Worm (Caenorhabditis elegans) whole organism, L1 larva: Measurements from ENCODE around the gene F44E2.9.

Experiments
- C04F5.9 ChIP-seq: sonication (generic microtip); optimal IDR thresholded peaks from 2 replicates; lab custom pipeline; 2016; ENCODE audit warnings: missing genetic modification characterization, missing compliant biosample characterization
- C34B4.2 ChIP-seq: sonication (generic microtip); optimal IDR thresholded peaks from 2 replicates; lab custom pipeline; 2017; ENCODE audit warnings: mild to moderate bottlenecking, missing genetic modification characterization, missing compliant biosample characterization
- Y116A8C.19 ChIP-seq: sonication (generic microtip); optimal IDR thresholded peaks from 2 replicates; lab custom pipeline; 2016; ENCODE audit warnings: missing compliant biosample characterization, missing genetic modification characterization, borderline replicate concordance
- aha-1 ChIP-seq: fragments of 150-350 bp; optimal IDR thresholded peaks from 2 replicates; lab custom pipeline; 2014; ENCODE audit warnings: missing biosample characterization, missing genetic modification characterization
- aly-2 ChIP-seq: fragments of 150-350 bp; optimal IDR thresholded peaks from 2 replicates; lab custom pipeline; 2014; ENCODE audit warnings: missing biosample characterization, missing genetic modification characterization
- blmp-1 ChIP-seq: fragments of 150-350 bp; optimal IDR thresholded peaks from 2 replicates; lab custom pipeline; 2014; ENCODE audit warnings: missing biosample characterization, missing genetic modification characterization
- ceh-63 ChIP-seq: fragments of 200-800 bp; sonication (Bioruptor generic); optimal IDR thresholded peaks from 2 replicates; lab custom pipeline; 2018; ENCODE audit warnings: mild to moderate bottlenecking, missing genetic modification characterization, missing compliant biosample characterization
- ceh-8 ChIP-seq: fragments of 200-800 bp; sonication (Bioruptor generic); optimal IDR thresholded peaks from 2 replicates; lab custom pipeline; 2018; ENCODE audit warnings: mild to moderate bottlenecking, missing genetic modification characterization, moderate library complexity, missing compliant biosample characterization
- ceh-82 ChIP-seq, 3 experiments: fragments of 150-350 bp in 1 of 3; sonication (generic microtip) in 2 of 3; optimal IDR thresholded peaks; 2 replicates each; lab custom pipeline; 2014 to 2017; ENCODE audit warnings: missing biosample characterization in 3 of 3, missing genetic modification characterization in 3 of 3
- ceh-88 ChIP-seq: fragments of 200-800 bp; sonication (Bioruptor generic); IDR thresholded peaks from 2 replicates; pipeline ENCODE4 v1.3.6; 2022; ENCODE audit warnings: missing genetic modification characterization, missing compliant biosample characterization
- ces-1 ChIP-seq: fragments of 150-350 bp; optimal IDR thresholded peaks from 2 replicates; lab custom pipeline; 2014; ENCODE audit warnings: missing biosample characterization, missing genetic modification reagents, missing genetic modification characterization
- dsc-1 ChIP-seq: sonication (generic microtip); optimal IDR thresholded peaks from 2 replicates; lab custom pipeline; 2016; ENCODE audit warnings: mild to moderate bottlenecking, missing genetic modification characterization, missing compliant biosample characterization
- efl-1 ChIP-seq, 4 experiments: fragments of 150-350 bp; optimal IDR thresholded peaks in 3 of 4; peaks in 1 of 4; 1 replicate in 1 of 4; 2 replicates in 3 of 4; lab custom pipeline; 2014; ENCODE audit warnings: missing biosample characterization in 2 of 4, missing genetic modification characterization in 2 of 4, missing genetic modification reagents in 2 of 4
- efl-3 ChIP-seq: fragments of 200-800 bp; sonication (Bioruptor generic); optimal IDR thresholded peaks from 2 replicates; lab custom pipeline; 2018; ENCODE audit warnings: mild to moderate bottlenecking, missing genetic modification characterization, missing compliant biosample characterization
- fkh-4 ChIP-seq: sonication (generic microtip); optimal IDR thresholded peaks from 2 replicates; lab custom pipeline; 2016; ENCODE audit warnings: missing compliant biosample characterization, missing genetic modification characterization, borderline replicate concordance
- fkh-8 ChIP-seq: sonication (generic microtip); optimal IDR thresholded peaks from 2 replicates; lab custom pipeline; 2016; ENCODE audit warnings: mild to moderate bottlenecking, missing genetic modification characterization, missing compliant biosample characterization
- fos-1 ChIP-seq: fragments of 150-350 bp; optimal IDR thresholded peaks from 2 replicates; lab custom pipeline; 2014; ENCODE audit warnings: missing biosample characterization, missing genetic modification characterization
- hlh-17 ChIP-seq: fragments of 200-800 bp; sonication (Bioruptor generic); optimal IDR thresholded peaks from 2 replicates; lab custom pipeline; 2018; ENCODE audit warnings: missing genetic modification characterization, mild to moderate bottlenecking, missing compliant biosample characterization, moderate library complexity, borderline replicate concordance
- hlh-4 ChIP-seq: sonication (generic microtip); optimal IDR thresholded peaks from 2 replicates; lab custom pipeline; 2016; ENCODE audit warnings: mild to moderate bottlenecking, missing genetic modification characterization, missing compliant biosample characterization
- irx-1 ChIP-seq: sonication (generic microtip); optimal IDR thresholded peaks from 2 replicates; lab custom pipeline; 2016; ENCODE audit warnings: missing genetic modification characterization, missing compliant biosample characterization
- jun-1 ChIP-seq: fragments of 150-350 bp; optimal IDR thresholded peaks from 2 replicates; lab custom pipeline; 2014; ENCODE audit warnings: missing biosample characterization, missing genetic modification reagents, missing genetic modification characterization
- lin-15B ChIP-seq: fragments of 150-350 bp; sonication (generic microtip); optimal IDR thresholded peaks from 3 replicates; lab custom pipeline; 2014; ENCODE audit warnings: missing biosample characterization, missing genetic modification characterization
- lin-39 ChIP-seq: fragments of 150-350 bp; optimal IDR thresholded peaks from 2 replicates; lab custom pipeline; 2014; ENCODE audit warnings: missing biosample characterization, missing genetic modification reagents, missing genetic modification characterization
- lir-3 ChIP-seq: sonication (generic microtip); optimal IDR thresholded peaks from 2 replicates; lab custom pipeline; 2016; ENCODE audit warnings: mild to moderate bottlenecking, missing genetic modification characterization, moderate library complexity, missing compliant biosample characterization; ENCODE audit not compliant: poor library complexity
- lsy-2 ChIP-seq, 2 experiments: fragments of 150-350 bp; optimal IDR thresholded peaks; 2 replicates each; lab custom pipeline; 2014; ENCODE audit warnings: missing biosample characterization in 2 of 2, missing genetic modification characterization in 2 of 2
- mdl-1 ChIP-seq, 2 experiments: fragments of 150-350 bp; optimal IDR thresholded peaks; 2 replicates each; lab custom pipeline; 2014 to 2017; ENCODE audit warnings: missing biosample characterization in 2 of 2, missing genetic modification characterization in 2 of 2, inconsistent platforms in 1 of 2
- mef-2 ChIP-seq: fragments of 150-350 bp; optimal IDR thresholded peaks from 2 replicates; lab custom pipeline; 2014; ENCODE audit warnings: missing biosample characterization, missing genetic modification characterization
- nhr-11 ChIP-seq: fragments of 150-350 bp; optimal IDR thresholded peaks from 2 replicates; lab custom pipeline; 2014; ENCODE audit warnings: missing biosample characterization, missing genetic modification characterization
- nhr-12 ChIP-seq: sonication (generic microtip); optimal IDR thresholded peaks from 2 replicates; lab custom pipeline; 2017; ENCODE audit warnings: missing biosample characterization, missing genetic modification characterization
- nhr-20 ChIP-seq: sonication (generic microtip); optimal IDR thresholded peaks from 2 replicates; lab custom pipeline; 2016; ENCODE audit warnings: mild to moderate bottlenecking, missing genetic modification characterization, missing compliant biosample characterization
- nhr-237 ChIP-seq: fragments of 150-350 bp; optimal IDR thresholded peaks from 2 replicates; lab custom pipeline; 2014; ENCODE audit warnings: missing biosample characterization, missing genetic modification characterization
- nhr-28 ChIP-seq: fragments of 150-350 bp; optimal IDR thresholded peaks from 2 replicates; lab custom pipeline; 2014; ENCODE audit warnings: missing biosample characterization, missing genetic modification characterization
- nhr-71 ChIP-seq: sonication (generic microtip); optimal IDR thresholded peaks from 2 replicates; lab custom pipeline; 2016; ENCODE audit warnings: mild to moderate bottlenecking, missing genetic modification characterization, moderate library complexity, missing compliant biosample characterization
- nhr-76 ChIP-seq: sonication (generic microtip); optimal IDR thresholded peaks from 2 replicates; lab custom pipeline; 2017; ENCODE audit warnings: missing biosample characterization, missing genetic modification characterization
- nhr-77 ChIP-seq: fragments of 150-350 bp; optimal IDR thresholded peaks from 2 replicates; lab custom pipeline; 2014; ENCODE audit warnings: missing biosample characterization, missing genetic modification characterization
- nhr-84 ChIP-seq: sonication (generic microtip); optimal IDR thresholded peaks from 2 replicates; lab custom pipeline; 2017; ENCODE audit warnings: missing biosample characterization, missing genetic modification characterization
- nhr-90 ChIP-seq: sonication (generic microtip); optimal IDR thresholded peaks from 2 replicates; lab custom pipeline; 2016; ENCODE audit warnings: mild to moderate bottlenecking, missing genetic modification characterization, missing compliant biosample characterization; ENCODE audit not compliant: poor library complexity
- pqm-1 ChIP-seq: sonication (generic microtip); optimal IDR thresholded peaks from 3 replicates; lab custom pipeline; 2017; ENCODE audit warnings: missing biosample characterization, missing genetic modification characterization
- skn-1 ChIP-seq: fragments of 150-350 bp; optimal IDR thresholded peaks from 2 replicates; lab custom pipeline; 2014; ENCODE audit warnings: missing biosample characterization, missing genetic modification characterization
- snu-23 ChIP-seq: sonication (generic microtip); optimal IDR thresholded peaks from 2 replicates; lab custom pipeline; 2016; ENCODE audit warnings: missing genetic modification characterization, missing compliant biosample characterization
- swsn-7 ChIP-seq: sonication (generic microtip); optimal IDR thresholded peaks from 2 replicates; lab custom pipeline; 2016; ENCODE audit warnings: missing genetic modification characterization, missing compliant biosample characterization
- tlp-1 ChIP-seq: fragments of 150-350 bp; optimal IDR thresholded peaks from 2 replicates; lab custom pipeline; 2014; ENCODE audit warnings: missing biosample characterization, missing genetic modification characterization
- unc-130 ChIP-seq: fragments of 150-350 bp; optimal IDR thresholded peaks from 2 replicates; lab custom pipeline; 2017; ENCODE audit warnings: missing biosample characterization, missing genetic modification characterization, inconsistent platforms
- unc-30 ChIP-seq: sonication (generic microtip); optimal IDR thresholded peaks from 2 replicates; lab custom pipeline; 2017; ENCODE audit warnings: missing biosample characterization, missing genetic modification characterization
- unc-62 ChIP-seq: fragments of 150-350 bp; optimal IDR thresholded peaks from 2 replicates; lab custom pipeline; 2014; ENCODE audit warnings: missing biosample characterization, missing genetic modification reagents, missing genetic modification characterization
- unc-86 ChIP-seq: sonication (generic microtip); optimal IDR thresholded peaks from 2 replicates; lab custom pipeline; 2016; ENCODE audit warnings: missing genetic modification characterization, missing compliant biosample characterization
- unc-98 ChIP-seq: fragments of 200-800 bp; sonication (Bioruptor generic); IDR thresholded peaks from 2 replicates; pipeline ENCODE4 v1.3.6; 2022; ENCODE audit warnings: missing genetic modification characterization, missing compliant biosample characterization
- vab-15 ChIP-seq: sonication (generic microtip); optimal IDR thresholded peaks from 2 replicates; lab custom pipeline; 2017; ENCODE audit warnings: missing genotype, mild to moderate bottlenecking, missing genetic modification characterization, missing compliant biosample characterization
- xbp-1 ChIP-seq: sonication (generic microtip); optimal IDR thresholded peaks from 2 replicates; lab custom pipeline; 2016; ENCODE audit warnings: missing genetic modification characterization, missing compliant biosample characterization
- zag-1 ChIP-seq: fragments of 150-350 bp; optimal IDR thresholded peaks from 2 replicates; lab custom pipeline; 2014; ENCODE audit warnings: missing biosample characterization, missing genetic modification characterization
- zip-4 ChIP-seq: fragments of 200-800 bp; sonication (Bioruptor generic); optimal IDR thresholded peaks from 2 replicates; lab custom pipeline; 2018; ENCODE audit warnings: mild to moderate bottlenecking, missing genetic modification characterization, moderate library complexity, missing compliant biosample characterization
- ztf-11 ChIP-seq, 2 experiments: sonication (generic microtip); optimal IDR thresholded peaks; 2 replicates each; lab custom pipeline; 2016 to 2017; ENCODE audit warnings: missing genetic modification characterization in 2 of 2, missing biosample characterization in 1 of 2, missing compliant biosample characterization in 1 of 2

The F44E2.9 gene

DNA sequence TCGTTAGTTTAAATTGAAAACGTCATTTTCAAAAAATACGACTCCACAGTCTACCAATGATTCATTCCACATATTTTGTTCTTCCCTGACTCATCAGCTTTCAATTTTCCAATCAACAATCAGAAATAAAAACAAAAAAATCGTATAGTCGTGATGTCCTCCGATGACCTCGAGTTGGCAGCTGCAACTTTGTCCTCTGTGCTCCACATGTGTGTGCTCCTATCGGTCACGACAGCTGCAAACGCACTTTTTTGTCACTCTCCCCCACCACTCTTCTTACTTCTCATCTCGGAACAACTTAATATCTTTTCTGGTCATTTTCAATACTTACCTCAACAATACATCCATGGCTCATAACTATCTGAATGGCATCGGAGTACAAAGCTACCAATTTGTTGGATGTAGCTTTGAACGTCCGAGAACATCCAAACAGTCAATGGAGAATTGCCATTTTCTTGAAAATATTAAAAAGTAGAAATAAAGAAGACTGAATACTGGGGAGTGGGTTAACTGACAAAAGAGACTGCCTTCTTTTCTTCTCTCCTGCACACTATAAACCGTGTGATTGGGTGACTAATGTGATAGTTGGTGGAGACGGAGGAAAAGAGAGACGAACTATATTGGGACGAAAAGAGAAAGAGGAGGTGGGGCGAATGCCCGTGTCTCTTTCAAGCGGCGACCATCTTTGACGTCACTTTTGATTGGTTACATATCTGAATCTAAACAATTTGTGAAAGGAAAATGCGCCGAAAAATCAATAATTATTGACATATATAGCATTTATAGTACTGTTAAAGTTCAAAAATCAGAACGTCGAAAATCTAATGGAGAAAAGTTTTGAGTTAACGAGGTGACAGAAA lies 16.9 kb upstream of the F44E2.9 start:
- no peak for TF ChIP-seq unc-30 (tag; lab: Kevin White, UChicago)
- TF ChIP-seq ceh-82 (tag; optimal IDR thresholded peaks at IDR 0.05; lab: Kevin White, UChicago) = no peak
- TF ChIP-seq nhr-12 = no peak
- no peak for TF ChIP-seq nhr-28
- TF ChIP-seq efl-1 (optimal IDR thresholded peaks at IDR 0.05; lab: Kevin White, UChicago) = no peak
- TF ChIP-seq efl-1 (GFP tag; optimal IDR thresholded peaks at IDR 0.05 in 1 of 2; lab: Kevin White, UChicago) = peak in 1 of 2 experiments; percentile 73
- TF ChIP-seq swsn-7 (tag; lab: Kevin White, UChicago) = no peak
- TF ChIP-seq unc-62 (GFP tag; lab: Kevin White, UChicago) = no peak
- TF ChIP-seq hlh-4 = no peak
- no peak for TF ChIP-seq snu-23 (GFP tag; lab: Kevin White, UChicago)
- no peak for TF ChIP-seq unc-98 (GFP tag; lab: Robert Waterston, UW)
- no peak for TF ChIP-seq zag-1 (tag; lab: Kevin White, UChicago)
- TF ChIP-seq skn-1 (tag; lab: Kevin White, UChicago) = peak; percentile 8
- TF ChIP-seq tlp-1 = no peak
- TF ChIP-seq xbp-1 (tag; lab: Kevin White, UChicago) = peak; percentile 10
- no peak for TF ChIP-seq nhr-90 (tag; lab: Kevin White, UChicago)
- no peak for TF ChIP-seq ces-1 (GFP tag; lab: Kevin White, UChicago)
- TF ChIP-seq nhr-71 (tag; lab: Kevin White, UChicago) = peak; percentile 16
- no peak for TF ChIP-seq nhr-11 (tag; lab: Kevin White, UChicago)
- TF ChIP-seq lir-3 = no peak
- TF ChIP-seq vab-15 (tag; lab: Kevin White, UChicago) = peak; percentile 5
- TF ChIP-seq lsy-2 (tag; optimal IDR thresholded peaks at IDR 0.05; lab: Kevin White, UChicago) = peak; percentile 6 to 13
- TF ChIP-seq efl-3 (GFP tag; lab: Kevin White, UChicago) = no peak
- no peak for TF ChIP-seq mef-2 (tag; lab: Kevin White, UChicago)
- TF ChIP-seq nhr-20 (tag; lab: Kevin White, UChicago) = peak; percentile 62
- TF ChIP-seq unc-86 (tag; lab: Kevin White, UChicago) = no peak
- TF ChIP-seq lin-39 (tag; lab: Kevin White, UChicago) = no peak
- no peak for TF ChIP-seq aha-1 (tag; lab: Kevin White, UChicago)
- TF ChIP-seq zip-4 = no peak
- no peak for TF ChIP-seq nhr-84 (tag; lab: Kevin White, UChicago)
- no peak for TF ChIP-seq fkh-4 (tag; lab: Kevin White, UChicago)
- no peak for TF ChIP-seq Y116A8C.19 (tag; lab: Kevin White, UChicago)
- no peak for TF ChIP-seq fos-1
- no peak for TF ChIP-seq pqm-1 (tag; lab: Kevin White, UChicago)
- no peak for TF ChIP-seq ztf-11 (tag; optimal IDR thresholded peaks at IDR 0.05; lab: Kevin White, UChicago)
- peak in 1 of 2 experiments; percentile 45 for TF ChIP-seq mdl-1 (tag; optimal IDR thresholded peaks at IDR 0.05; lab: Kevin White, UChicago)
- no peak for TF ChIP-seq C34B4.2 (tag; lab: Kevin White, UChicago)
- no peak for TF ChIP-seq irx-1
- no peak for TF ChIP-seq nhr-76 (tag; lab: Kevin White, UChicago)
- TF ChIP-seq jun-1 (tag; lab: Kevin White, UChicago) = peak; percentile 10
- peak; percentile 91 for TF ChIP-seq blmp-1 (tag; lab: Kevin White, UChicago)
- no peak for TF ChIP-seq dsc-1 (tag; lab: Kevin White, UChicago)
- TF ChIP-seq ceh-8 (GFP tag; lab: Kevin White, UChicago) = no peak
- TF ChIP-seq C04F5.9 (tag; lab: Kevin White, UChicago) = no peak
- no peak for TF ChIP-seq ceh-63 (GFP tag; lab: Kevin White, UChicago)
- no peak for TF ChIP-seq nhr-77 (tag; lab: Kevin White, UChicago)
- TF ChIP-seq aly-2 (tag; lab: Kevin White, UChicago) = no peak
- TF ChIP-seq unc-130 (tag; lab: Kevin White, UChicago) = peak; percentile 2
- TF ChIP-seq nhr-237 (tag; lab: Kevin White, UChicago) = no peak
- no peak for TF ChIP-seq lin-15B (tag; lab: Kevin White, UChicago)
- no peak for TF ChIP-seq hlh-17 (GFP tag; lab: Kevin White, UChicago)
- TF ChIP-seq fkh-8 (tag; lab: Kevin White, UChicago) = no peak
- no peak for TF ChIP-seq ceh-88 (GFP tag; lab: Robert Waterston, UW)
